In genomic region chr3R:29704557-29704956, dm6 we compare ENCODE assay signal across 1 fruit fly cellular context.
TF ChIP-seq lines count a peak whose summit lies in the region.

No protein-coding gene starts in this region.

TF ChIP-seq in whole organism, embryonic, 481 proteins besides CTCF, POLR2A, EP300 and RAD21 (continued from another document):
- no peak for TF ChIP-seq da (GFP tag; optimal IDR thresholded peaks at IDR 0.05; lab: Kevin White, UChicago)
